In the genomic region with DNA sequence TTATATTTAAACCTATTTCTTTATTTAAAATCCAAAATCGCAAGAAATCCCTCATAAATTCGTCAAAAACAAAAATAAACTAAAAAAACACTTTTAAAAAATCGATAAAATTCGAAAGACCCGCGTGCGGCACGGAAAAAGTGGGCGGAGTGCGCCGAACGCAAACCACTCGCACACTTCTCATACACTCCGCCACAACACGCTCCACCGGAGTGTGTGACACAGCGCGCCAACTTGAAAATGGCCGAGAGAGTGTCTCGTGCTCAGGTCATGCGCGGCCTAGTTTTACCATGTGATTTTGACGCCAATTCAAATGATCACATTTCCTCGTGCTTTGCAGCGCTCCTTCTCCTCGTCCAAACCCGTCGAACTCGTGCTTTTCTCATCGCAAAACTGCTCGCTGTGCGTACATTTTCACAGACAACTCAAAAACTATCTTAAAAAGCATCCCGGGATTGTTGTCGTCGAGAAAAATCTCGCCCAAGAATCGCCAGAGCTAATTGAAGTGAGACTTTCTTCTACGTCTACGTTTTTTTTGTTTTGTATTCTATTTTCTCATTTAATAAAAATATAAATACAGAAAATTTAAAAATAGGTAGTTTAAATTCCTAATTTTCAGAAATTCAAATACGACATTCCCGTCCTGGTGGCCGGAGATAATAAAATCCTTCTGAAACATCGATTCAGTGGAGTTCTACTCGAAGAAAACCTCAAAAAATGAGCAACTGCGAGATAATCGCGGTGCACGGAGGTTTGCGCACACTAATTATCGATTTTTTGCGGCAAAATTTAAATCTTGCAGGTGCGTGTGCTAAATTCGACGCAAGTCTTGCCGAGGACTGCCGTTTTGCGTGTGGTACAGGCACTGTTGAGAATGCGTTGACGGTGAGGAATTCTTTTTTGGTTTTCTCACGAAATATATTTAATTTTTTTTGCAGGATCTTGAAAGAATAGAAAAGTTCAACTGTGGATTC, we compare ENCODE assay signal across 4 worm cellular contexts.
TF ChIP-seq lines count a peak whose summit lies in the region.

A gene (plus strand): TSS at position 258 of the 974 bp plus-strand sequence.

TF ChIP-seq in whole organism, L2 larva, 48 proteins besides CTCF, POLR2A, EP300 and RAD21 (continued from another document):
- TF ChIP-seq unc-55 (GFP tag; optimal IDR thresholded peaks at IDR 0.05; lab: Kevin White, UChicago): peak; percentile 100
- TF ChIP-seq nhr-21 (tag; optimal IDR thresholded peaks at IDR 0.05; lab: Kevin White, UChicago): peak; percentile 100
- peak; percentile 100 for TF ChIP-seq lin-11 (tag; optimal IDR thresholded peaks at IDR 0.05; lab: Kevin White, UChicago)
- peak; percentile 100 for TF ChIP-seq nhr-129 (tag; optimal IDR thresholded peaks at IDR 0.05; lab: Kevin White, UChicago)
- peak; percentile 90 for TF ChIP-seq nhr-11 (tag; optimal IDR thresholded peaks at IDR 0.05; lab: Kevin White, UChicago)
- peak; percentile 58 for TF ChIP-seq mbf-1 (tag; optimal IDR thresholded peaks at IDR 0.05; lab: Kevin White, UChicago)
- peak; percentile 97 for TF ChIP-seq blmp-1 (tag; optimal IDR thresholded peaks at IDR 0.05; lab: Kevin White, UChicago; ENCODE audit: insufficient read depth)
- peak; percentile 100 for TF ChIP-seq C34F6.9 (tag; optimal IDR thresholded peaks at IDR 0.05; lab: Kevin White, UChicago)
- peak; percentile 98 to 99 for TF ChIP-seq lsy-2 (tag; optimal IDR thresholded peaks at IDR 0.05; lab: Kevin White, UChicago)
- peak; percentile 94 for TF ChIP-seq snpc-4 (tag; optimal IDR thresholded peaks at IDR 0.05; lab: Kevin White, UChicago)
- peak; percentile 91 to 100 for TF ChIP-seq mdl-1 (tag; optimal IDR thresholded peaks at IDR 0.05; lab: Kevin White, UChicago)
- TF ChIP-seq crh-2 (tag; optimal IDR thresholded peaks at IDR 0.05; lab: Kevin White, UChicago): peak; percentile 100
- TF ChIP-seq nhr-23 (tag; optimal IDR thresholded peaks at IDR 0.05; lab: Kevin White, UChicago): no peak
- peak; percentile 96 for TF ChIP-seq ceh-16 (tag; optimal IDR thresholded peaks at IDR 0.05; lab: Kevin White, UChicago)
- TF ChIP-seq nhr-25 (tag; optimal IDR thresholded peaks at IDR 0.05; lab: Kevin White, UChicago): peak; percentile 100
- TF ChIP-seq nhr-12 (tag; optimal IDR thresholded peaks at IDR 0.05; lab: Kevin White, UChicago): peak; percentile 76
- TF ChIP-seq egl-27 (tag; optimal IDR thresholded peaks at IDR 0.05; lab: Kevin White, UChicago): peak; percentile 97
- peak; percentile 72 for TF ChIP-seq ama-1 (optimal IDR thresholded peaks at IDR 0.05; lab: Kevin White, UChicago)
- peak; percentile 100 for TF ChIP-seq zag-1 (tag; optimal IDR thresholded peaks at IDR 0.05; lab: Kevin White, UChicago)
- peak; percentile 65 for TF ChIP-seq dmd-4 (tag; optimal IDR thresholded peaks at IDR 0.05; lab: Kevin White, UChicago)
- TF ChIP-seq nhr-10 (tag; optimal IDR thresholded peaks at IDR 0.05; lab: Kevin White, UChicago): peak; percentile 94
- no peak for TF ChIP-seq aly-2 (tag; optimal IDR thresholded peaks at IDR 0.05; lab: Kevin White, UChicago)
- peak; percentile 91 for TF ChIP-seq lin-39 (tag; optimal IDR thresholded peaks at IDR 0.05; lab: Kevin White, UChicago)
- peak; percentile 100 for TF ChIP-seq gmeb-1 (tag; optimal IDR thresholded peaks at IDR 0.05; lab: Kevin White, UChicago)
- peak; percentile 99 for TF ChIP-seq ztf-1 (GFP tag; conservative IDR thresholded peaks at IDR 0.05; lab: Robert Waterston, UW)
- TF ChIP-seq nhr-237 (tag; optimal IDR thresholded peaks at IDR 0.05; lab: Kevin White, UChicago): peak; percentile 94
- TF ChIP-seq ZK546.5 (tag; optimal IDR thresholded peaks at IDR 0.05; lab: Kevin White, UChicago): peak; percentile 93
- peak; percentile 100 for TF ChIP-seq unc-39 (tag; optimal IDR thresholded peaks at IDR 0.05; lab: Kevin White, UChicago)
- TF ChIP-seq sma-3 (GFP tag; optimal IDR thresholded peaks at IDR 0.05; lab: Kevin White, UChicago): peak; percentile 100

TF ChIP-seq in whole organism, L4 larva, 104 proteins besides CTCF, POLR2A, EP300 and RAD21 (continued from another document and continues in another):
- TF ChIP-seq duxl-1 (tag; optimal IDR thresholded peaks at IDR 0.05; lab: Kevin White, UChicago; ENCODE audit: poor library complexity): peak; percentile 98
- no peak for TF ChIP-seq daf-12 (tag; optimal IDR thresholded peaks at IDR 0.05; lab: Kevin White, UChicago)
- peak; percentile 98 for TF ChIP-seq D1046.2 (GFP tag; IDR thresholded peaks at IDR 0.05; lab: Robert Waterston, UW)
- peak; percentile 82 for TF ChIP-seq nhr-76 (tag; optimal IDR thresholded peaks at IDR 0.05; lab: Kevin White, UChicago)
- TF ChIP-seq unc-62 (GFP tag; optimal IDR thresholded peaks at IDR 0.05 in 1 of 2; lab: Kevin White, UChicago): peak; percentile 68 to 100
- TF ChIP-seq unc-62 (tag; optimal IDR thresholded peaks at IDR 0.05; lab: Kevin White, UChicago): peak; percentile 90
- peak; percentile 99 for TF ChIP-seq lin-29 (GFP tag; IDR thresholded peaks at IDR 0.05; lab: Robert Waterston, UW)
- TF ChIP-seq mxl-2 (GFP tag; conservative IDR thresholded peaks at IDR 0.05; lab: Robert Waterston, UW): peak; percentile 95
- peak; percentile 100 for TF ChIP-seq mep-1 (tag; optimal IDR thresholded peaks at IDR 0.05; lab: Kevin White, UChicago)
- TF ChIP-seq Y75B8A.6 (GFP tag; IDR thresholded peaks at IDR 0.05; lab: Robert Waterston, UW): peak; percentile 99
- peak; percentile 100 for TF ChIP-seq saeg-2 (GFP tag; IDR thresholded peaks at IDR 0.05; lab: Robert Waterston, UW)
- peak; percentile 71 for TF ChIP-seq R02D3.7 (tag; optimal IDR thresholded peaks at IDR 0.05; lab: Kevin White, UChicago)
- TF ChIP-seq vab-7 (GFP tag; IDR thresholded peaks at IDR 0.05; lab: Robert Waterston, UW): peak; percentile 100
- TF ChIP-seq mdt-29 (GFP tag; IDR thresholded peaks at IDR 0.05; lab: Robert Waterston, UW): peak; percentile 100
- peak; percentile 98 for TF ChIP-seq lim-7 (GFP tag; IDR thresholded peaks at IDR 0.05; lab: Robert Waterston, UW)
- peak; percentile 99 for TF ChIP-seq madf-5 (GFP tag; IDR thresholded peaks at IDR 0.05; lab: Robert Waterston, UW)
- TF ChIP-seq tag-97 (GFP tag; IDR thresholded peaks at IDR 0.05; lab: Robert Waterston, UW): peak; percentile 96
- peak; percentile 66 for TF ChIP-seq snpc-4 (tag; optimal IDR thresholded peaks at IDR 0.05; lab: Kevin White, UChicago)
- peak; percentile 93 for TF ChIP-seq zip-2 (tag; optimal IDR thresholded peaks at IDR 0.05; lab: Kevin White, UChicago)
- TF ChIP-seq unc-130 (GFP tag; optimal IDR thresholded peaks at IDR 0.05; lab: Kevin White, UChicago): peak; percentile 99
- peak; percentile 88 for TF ChIP-seq egl-27 (tag; optimal IDR thresholded peaks at IDR 0.05; lab: Kevin White, UChicago)
- peak; percentile 62 for TF ChIP-seq ztf-11 (tag; optimal IDR thresholded peaks at IDR 0.05; lab: Kevin White, UChicago)
- peak; percentile 99 for TF ChIP-seq daf-19 (GFP tag; conservative IDR thresholded peaks at IDR 0.05; lab: Robert Waterston, UW)
- TF ChIP-seq attf-4 (tag; optimal IDR thresholded peaks at IDR 0.05; lab: Kevin White, UChicago): peak; percentile 79
- peak; percentile 96 for TF ChIP-seq Y48G9A.11 (GFP tag; IDR thresholded peaks at IDR 0.05; lab: Robert Waterston, UW)
- TF ChIP-seq zfp-2 (tag; optimal IDR thresholded peaks at IDR 0.05; lab: Kevin White, UChicago): peak; percentile 93
- peak; percentile 100 for TF ChIP-seq mxl-3 (GFP tag; optimal IDR thresholded peaks at IDR 0.05; lab: Kevin White, UChicago)
- TF ChIP-seq daf-16 (GFP tag; optimal IDR thresholded peaks at IDR 0.05; lab: Kevin White, UChicago): peak; percentile 94 to 97
- peak; percentile 94 for TF ChIP-seq daf-16 (tag; optimal IDR thresholded peaks at IDR 0.05; lab: Kevin White, UChicago)
- peak; percentile 100 for TF ChIP-seq ceh-20 (GFP tag; IDR thresholded peaks at IDR 0.05; lab: Robert Waterston, UW)
- peak; percentile 100 for TF ChIP-seq dmd-6 (GFP tag; IDR thresholded peaks at IDR 0.05; lab: Robert Waterston, UW)

TF ChIP-seq in whole organism, late embryonic, 69 proteins besides CTCF, POLR2A, EP300 and RAD21 (continued from another document and continues in another):
- TF ChIP-seq ceh-24 (tag; optimal IDR thresholded peaks at IDR 0.05; lab: Kevin White, UChicago) (peak; percentile 84), ceh-22 (tag; optimal IDR thresholded peaks at IDR 0.05; lab: Kevin White, UChicago) (peak; percentile 97), nhr-232 (tag; optimal IDR thresholded peaks at IDR 0.05; lab: Kevin White, UChicago) (peak; percentile 62), pax-1 (tag; optimal IDR thresholded peaks at IDR 0.05; lab: Kevin White, UChicago) (peak; percentile 88), T23F11.4 (GFP tag; optimal IDR thresholded peaks at IDR 0.05; lab: Kevin White, UChicago) (peak; percentile 95), hlh-6 (tag; optimal IDR thresholded peaks at IDR 0.05; lab: Kevin White, UChicago) (peak; percentile 92), dmd-4 (tag; optimal IDR thresholded peaks at IDR 0.05; lab: Kevin White, UChicago; ENCODE audit: borderline replicate concordance) (peak; percentile 97), pros-1 (tag; optimal IDR thresholded peaks at IDR 0.05; lab: Kevin White, UChicago) (peak; percentile 100), unc-3 (GFP tag; conservative IDR thresholded peaks at IDR 0.05; lab: Robert Waterston, UW) (peak; percentile 96), unc-3 (tag; optimal IDR thresholded peaks at IDR 0.05; lab: Kevin White, UChicago) (peak; percentile 97), unc-86 (tag; optimal IDR thresholded peaks at IDR 0.05; lab: Kevin White, UChicago) (peak; percentile 99), ceh-14 (tag; optimal IDR thresholded peaks at IDR 0.05; lab: Kevin White, UChicago) (peak; percentile 99), rnt-1 (tag; optimal IDR thresholded peaks at IDR 0.05; lab: Kevin White, UChicago) (peak; percentile 100), Y22D7AL.16 (tag; optimal IDR thresholded peaks at IDR 0.05; lab: Kevin White, UChicago) (peak; percentile 92), fkh-10 (GFP tag; optimal IDR thresholded peaks at IDR 0.05; lab: Kevin White, UChicago) (peak; percentile 94), fkh-6 (tag; optimal IDR thresholded peaks at IDR 0.05; lab: Kevin White, UChicago) (peak; percentile 87), ceh-31 (tag; optimal IDR thresholded peaks at IDR 0.05; lab: Kevin White, UChicago) (peak; percentile 100), sdc-2 (tag; optimal IDR thresholded peaks at IDR 0.05; lab: Kevin White, UChicago) (peak; percentile 90), ceh-45 (GFP tag; IDR thresholded peaks at IDR 0.05; lab: Robert Waterston, UW) (peak; percentile 93), odd-2 (tag; optimal IDR thresholded peaks at IDR 0.05; lab: Kevin White, UChicago) (peak; percentile 29), C38D4.7 (GFP tag; optimal IDR thresholded peaks at IDR 0.05; lab: Kevin White, UChicago) (peak; percentile 80), fax-1 (tag; optimal IDR thresholded peaks at IDR 0.05; lab: Kevin White, UChicago) (peak; percentile 92), syd-9 (tag; optimal IDR thresholded peaks at IDR 0.05; lab: Kevin White, UChicago) (peak; percentile 97), hlh-13 (GFP tag; optimal IDR thresholded peaks at IDR 0.05; lab: Kevin White, UChicago) (peak; percentile 90), sox-2 (GFP tag; IDR thresholded peaks at IDR 0.05; lab: Robert Waterston, UW) (peak; percentile 93), lin-11 (tag; optimal IDR thresholded peaks at IDR 0.05; lab: Kevin White, UChicago) (peak; percentile 76), pha-4 (tag; optimal IDR thresholded peaks at IDR 0.05; lab: Kevin White, UChicago) (no peak), tbx-2 (tag; optimal IDR thresholded peaks at IDR 0.05; lab: Kevin White, UChicago) (peak; percentile 100), F13H6.1 (tag; optimal IDR thresholded peaks at IDR 0.05; lab: Kevin White, UChicago) (peak; percentile 98), pha-2 (tag; optimal IDR thresholded peaks at IDR 0.05; lab: Kevin White, UChicago) (peak; percentile 90), hlh-30 (tag; optimal IDR thresholded peaks at IDR 0.05; lab: Kevin White, UChicago; ENCODE audit: insufficient read depth) (peak; percentile 100), elt-4 (tag; optimal IDR thresholded peaks at IDR 0.05; lab: Kevin White, UChicago) (peak; percentile 26), eyg-1 (tag; optimal IDR thresholded peaks at IDR 0.05; lab: Kevin White, UChicago) (peak; percentile 94)

TF ChIP-seq in whole organism, mixed stage, embryonic, 35 proteins besides CTCF, POLR2A, EP300 and RAD21 (continued from another document):
- peak; percentile 100 for TF ChIP-seq pha-4 (tag; optimal IDR thresholded peaks at IDR 0.05; lab: Kevin White, UChicago)
- peak; percentile 71 for TF ChIP-seq nhr-2 (tag; optimal IDR thresholded peaks at IDR 0.05; lab: Kevin White, UChicago)
- peak; percentile 98 for TF ChIP-seq cnd-1 (tag; optimal IDR thresholded peaks at IDR 0.05; lab: Kevin White, UChicago)
- peak; percentile 99 for TF ChIP-seq mls-2 (tag; optimal IDR thresholded peaks at IDR 0.05; lab: Kevin White, UChicago)
- TF ChIP-seq nhr-76 (tag; optimal IDR thresholded peaks at IDR 0.05; lab: Kevin White, UChicago): peak; percentile 87
- peak; percentile 88 for TF ChIP-seq bed-3 (GFP tag; optimal IDR thresholded peaks at IDR 0.05; lab: Kevin White, UChicago)
- peak; percentile 99 for TF ChIP-seq ztf-11 (tag; optimal IDR thresholded peaks at IDR 0.05; lab: Kevin White, UChicago)
- peak; percentile 99 for TF ChIP-seq drap-1 (GFP tag; optimal IDR thresholded peaks at IDR 0.05; lab: Kevin White, UChicago)
- TF ChIP-seq zip-8 (tag; optimal IDR thresholded peaks at IDR 0.05; lab: Kevin White, UChicago): no peak
- peak; percentile 99 for TF ChIP-seq nhr-12 (tag; optimal IDR thresholded peaks at IDR 0.05; lab: Kevin White, UChicago)
- TF ChIP-seq lin-32 (GFP tag; optimal IDR thresholded peaks at IDR 0.05; lab: Kevin White, UChicago): peak; percentile 87
